Fruit fly (Drosophila melanogaster) whole organism, embryonic: ENCODE measurements around the gene mst.
A peak's percentile ranks its signal among the peaks of the same experiment; 100 is the strongest.

Experiments
- ATbp ChIP-seq: fragments of 200-800 bp; sonication (Bioruptor generic); optimal IDR thresholded peaks from 2 replicates; lab custom pipeline; 2017; ENCODE audit warnings: missing biosample characterization, mild to moderate bottlenecking, missing genetic modification characterization, missing genetic modification reagents
- B-H2 ChIP-seq: fragments of 200-800 bp; sonication (Bioruptor generic); optimal IDR thresholded peaks from 2 replicates; lab custom pipeline; 2018; ENCODE audit warnings: missing biosample characterization, mild to moderate bottlenecking, missing genetic modification characterization
- CG10209 ChIP-seq: fragments of 200-800 bp; sonication (Bioruptor generic); optimal IDR thresholded peaks from 3 replicates; lab custom pipeline; 2017; ENCODE audit warnings: missing biosample characterization, mild to moderate bottlenecking, missing genetic modification characterization, missing genetic modification reagents
- CG10959 ChIP-seq: fragments of 200-800 bp; sonication (Bioruptor generic); IDR thresholded peaks from 2 replicates; pipeline ENCODE4 v1.3.6; 2022; ENCODE audit warnings: missing biosample characterization, missing genetic modification characterization
- CG11695 ChIP-seq: fragments of 200-800 bp; sonication (Bioruptor generic); IDR thresholded peaks from 3 replicates; pipeline ENCODE4 v1.3.6; 2022; ENCODE audit warnings: missing biosample characterization, missing genetic modification characterization
- CG17361 ChIP-seq: fragments of 200-800 bp; sonication (Bioruptor generic); IDR thresholded peaks from 3 replicates; pipeline ENCODE4 v1.3.6; 2022; ENCODE audit warnings: missing biosample characterization, missing genetic modification characterization
- CG2120 ChIP-seq: fragments of 200-800 bp; sonication (Bioruptor generic); optimal IDR thresholded peaks from 3 replicates; lab custom pipeline; 2016; ENCODE audit warnings: missing biosample characterization, missing genetic modification characterization
- CG2875 ChIP-seq: fragments of 200-800 bp; sonication (Bioruptor generic); optimal IDR thresholded peaks from 2 replicates; lab custom pipeline; 2017; ENCODE audit warnings: missing biosample characterization, mild to moderate bottlenecking, missing genetic modification characterization, missing genetic modification reagents
- CG30020 ChIP-seq: fragments of 200-800 bp; optimal IDR thresholded peaks from 2 replicates; lab custom pipeline; 2019; ENCODE audit warnings: missing biosample characterization, mild to moderate bottlenecking, missing genetic modification characterization, moderate library complexity
- CG3065 ChIP-seq: fragments of 200-800 bp; sonication (Bioruptor generic); optimal IDR thresholded peaks from 2 replicates; lab custom pipeline; 2016; ENCODE audit warnings: missing biosample characterization, missing genetic modification characterization
- CG3163 ChIP-seq: fragments of 200-800 bp; sonication (Bioruptor generic); optimal IDR thresholded peaks from 3 replicates; lab custom pipeline; 2016; ENCODE audit warnings: missing biosample characterization, missing genetic modification characterization
- CG34422 ChIP-seq: fragments of 200-800 bp; sonication (Bioruptor generic); IDR thresholded peaks from 3 replicates; pipeline ENCODE4 v1.3.6; 2022; ENCODE audit warnings: missing biosample characterization, missing genetic modification characterization
- CG43689 ChIP-seq: fragments of 200-800 bp; sonication (Bioruptor generic); IDR thresholded peaks from 2 replicates; pipeline ENCODE4 v1.3.6; 2022; ENCODE audit warnings: missing biosample characterization, missing genetic modification characterization
- CG4617 ChIP-seq: fragments of 200-800 bp; sonication (Bioruptor generic); optimal IDR thresholded peaks from 3 replicates; lab custom pipeline; 2016; ENCODE audit warnings: missing biosample characterization, missing genetic modification characterization, borderline replicate concordance
- CG5180 ChIP-seq: fragments of 200-800 bp; sonication (Bioruptor generic); optimal IDR thresholded peaks from 3 replicates; lab custom pipeline; 2017; ENCODE audit warnings: missing biosample characterization, missing genetic modification characterization, mild to moderate bottlenecking, moderate library complexity, missing genetic modification reagents
- CG7357 ChIP-seq: fragments of 200-800 bp; sonication (Bioruptor generic); IDR thresholded peaks from 3 replicates; pipeline ENCODE4 v1.3.6; 2022; ENCODE audit warnings: missing biosample characterization, missing genetic modification characterization
- CG7745 ChIP-seq: fragments of 200-800 bp; sonication (Bioruptor generic); optimal IDR thresholded peaks from 2 replicates; lab custom pipeline; 2018; ENCODE audit warnings: missing biosample characterization, mild to moderate bottlenecking, missing genetic modification characterization, moderate library complexity
- CG7839 ChIP-seq: fragments of 200-800 bp; sonication (Bioruptor generic); optimal IDR thresholded peaks from 3 replicates; lab custom pipeline; 2018; ENCODE audit warnings: missing biosample characterization, mild to moderate bottlenecking, missing genetic modification characterization, moderate library complexity
- CG8089 ChIP-seq: fragments of 200-800 bp; sonication (Bioruptor generic); optimal IDR thresholded peaks from 3 replicates; lab custom pipeline; 2016; ENCODE audit warnings: missing biosample characterization, missing genetic modification characterization
- CG8388 ChIP-seq: fragments of 200-800 bp; sonication (Bioruptor generic); optimal IDR thresholded peaks from 2 replicates; lab custom pipeline; 2019; ENCODE audit warnings: missing biosample characterization, mild to moderate bottlenecking, missing genetic modification characterization, moderate library complexity
- CG9876 ChIP-seq: fragments of 200-800 bp; sonication (Bioruptor generic); optimal IDR thresholded peaks from 2 replicates; lab custom pipeline; 2016; ENCODE audit warnings: missing biosample characterization, missing genetic modification characterization
- CHES-1-like ChIP-seq: fragments of 200-800 bp; sonication (Bioruptor generic); optimal IDR thresholded peaks from 2 replicates; lab custom pipeline; 2016; ENCODE audit warnings: missing biosample characterization, missing genetic modification characterization
- Deaf1 ChIP-seq: fragments of 200-800 bp; optimal IDR thresholded peaks from 3 replicates; lab custom pipeline; 2019; ENCODE audit warnings: missing biosample characterization, mild to moderate bottlenecking, missing genetic modification characterization, moderate library complexity
- Dfd ChIP-seq, 2 experiments: fragments of >200 bp; optimal IDR thresholded peaks; 2 replicates each; lab custom pipeline; 2017; ENCODE audit warnings: missing biosample characterization in 2 of 2, missing genetic modification characterization in 2 of 2
- Eip74EF ChIP-seq, 2 experiments: fragments of 200-800 bp in 1 of 2; fragments of >200 bp in 1 of 2; sonication (Bioruptor generic) in 1 of 2; optimal IDR thresholded peaks; 2 replicates each; lab custom pipeline; 2017 to 2019; ENCODE audit warnings: missing biosample characterization in 2 of 2, missing genetic modification characterization in 2 of 2, mild to moderate bottlenecking in 1 of 2, moderate library complexity in 1 of 2
- Ets65A ChIP-seq: fragments of 200-800 bp; sonication (Bioruptor generic); peaks from one replicate; lab custom pipeline; 2016; ENCODE audit warnings: missing biosample characterization, missing genetic modification characterization
- Mes4 ChIP-seq: fragments of 200-800 bp; sonication (Bioruptor generic); optimal IDR thresholded peaks from 2 replicates; lab custom pipeline; 2016; ENCODE audit warnings: missing biosample characterization, missing genetic modification characterization
- Optix ChIP-seq: fragments of 200-800 bp; sonication (Bioruptor generic); IDR thresholded peaks from 3 replicates; pipeline ENCODE4 v1.3.6; 2022; ENCODE audit warnings: missing biosample characterization, missing genetic modification characterization
- Stat92E ChIP-seq, 3 experiments: fragments of >200 bp in 2 of 3; fragments of 200-800 bp in 1 of 3; sonication (Bioruptor generic) in 1 of 3; optimal IDR thresholded peaks; 2 replicates each; lab custom pipeline; 2017 to 2019; ENCODE audit warnings: missing biosample characterization in 3 of 3, missing genetic modification characterization in 3 of 3, mild to moderate bottlenecking in 1 of 3, moderate library complexity in 1 of 3
- Taf1 ChIP-seq: fragments of 200-800 bp; sonication (Bioruptor generic); IDR thresholded peaks from 2 replicates; pipeline ENCODE4 v1.3.6; 2022; ENCODE audit warnings: missing biosample characterization, missing genetic modification characterization
- ac ChIP-seq: fragments of 200-800 bp; sonication (Bioruptor generic); optimal IDR thresholded peaks from 3 replicates; lab custom pipeline; 2017; ENCODE audit warnings: missing biosample characterization, mild to moderate bottlenecking, missing genetic modification characterization
- br ChIP-seq: fragments of >200 bp; optimal IDR thresholded peaks from 2 replicates; lab custom pipeline; 2017
- caup ChIP-seq: fragments of 200-800 bp; sonication (Bioruptor generic); optimal IDR thresholded peaks from 3 replicates; lab custom pipeline; 2017; ENCODE audit warnings: missing biosample characterization, mild to moderate bottlenecking, missing genetic modification characterization, moderate library complexity; ENCODE audit not compliant: severe bottlenecking
- emc ChIP-seq: fragments of 200-800 bp; sonication (Bioruptor generic); optimal IDR thresholded peaks from 2 replicates; lab custom pipeline; 2016; ENCODE audit warnings: missing biosample characterization, missing genetic modification characterization
- gsb-n ChIP-seq: fragments of 200-800 bp; sonication (Bioruptor generic); optimal IDR thresholded peaks from 3 replicates; lab custom pipeline; 2018; ENCODE audit warnings: missing biosample characterization, mild to moderate bottlenecking, missing genetic modification characterization
- her ChIP-seq: fragments of 200-800 bp; sonication (Bioruptor generic); optimal IDR thresholded peaks from 2 replicates; lab custom pipeline; 2016; ENCODE audit warnings: missing biosample characterization, missing genetic modification characterization
- ind ChIP-seq: fragments of 200-800 bp; sonication (Bioruptor generic); optimal IDR thresholded peaks from 3 replicates; lab custom pipeline; 2016; ENCODE audit warnings: missing biosample characterization, missing genetic modification characterization
- jing ChIP-seq: fragments of 200-800 bp; sonication (Bioruptor generic); optimal IDR thresholded peaks from 2 replicates; lab custom pipeline; 2018; ENCODE audit warnings: missing biosample characterization, mild to moderate bottlenecking, missing genetic modification characterization
- kah ChIP-seq: fragments of 200-800 bp; sonication (Bioruptor generic); optimal IDR thresholded peaks from 2 replicates; lab custom pipeline; 2018; ENCODE audit warnings: missing biosample characterization, mild to moderate bottlenecking, missing genetic modification characterization
- lilli ChIP-seq: fragments of 200-800 bp; sonication (Bioruptor generic); optimal IDR thresholded peaks from 3 replicates; lab custom pipeline; 2016; ENCODE audit warnings: missing biosample characterization, missing genetic modification characterization
- lov ChIP-seq, 2 experiments: fragments of 200-800 bp in 1 of 2; fragments of >200 bp in 1 of 2; sonication (Bioruptor generic) in 1 of 2; IDR thresholded peaks in 1 of 2; optimal IDR thresholded peaks in 1 of 2; 2 replicates in 1 of 2; 3 replicates in 1 of 2; pipeline versions ENCODE4 v1.3.6 to Lab custom; 2017 to 2022; ENCODE audit warnings: missing biosample characterization in 1 of 2, missing genetic modification characterization in 1 of 2
- onecut ChIP-seq: fragments of 200-800 bp; sonication (Bioruptor generic); IDR thresholded peaks from 2 replicates; pipeline ENCODE4 v1.3.6; 2022; ENCODE audit warnings: missing biosample characterization, missing genetic modification characterization
- pnt ChIP-seq: fragments of 200-800 bp; sonication (Bioruptor generic); optimal IDR thresholded peaks from 3 replicates; lab custom pipeline; 2016; ENCODE audit warnings: missing biosample characterization, missing genetic modification characterization
- prd ChIP-seq, 3 experiments: fragments of >200 bp in 2 of 3; fragments of 200-800 bp in 1 of 3; sonication (Bioruptor generic) in 1 of 3; optimal IDR thresholded peaks in 2 of 3; IDR thresholded peaks in 1 of 3; 2 replicates in 2 of 3; 3 replicates in 1 of 3; pipeline versions ENCODE4 v1.3.6 to Lab custom; 2017 to 2022; ENCODE audit warnings: missing biosample characterization in 1 of 3, missing genetic modification characterization in 1 of 3
- pum ChIP-seq: fragments of 200-800 bp; sonication (Bioruptor generic); optimal IDR thresholded peaks from 2 replicates; lab custom pipeline; 2016; ENCODE audit warnings: missing biosample characterization, missing genetic modification characterization
- salm ChIP-seq: fragments of 200-800 bp; sonication (Bioruptor generic); optimal IDR thresholded peaks from 2 replicates; lab custom pipeline; 2018; ENCODE audit warnings: missing biosample characterization, mild to moderate bottlenecking, missing genetic modification characterization
- wdn ChIP-seq: fragments of 200-800 bp; sonication (Bioruptor generic); IDR thresholded peaks from 2 replicates; pipeline ENCODE4 v1.3.6; 2022; ENCODE audit warnings: missing biosample characterization, missing genetic modification characterization
- zen ChIP-seq: fragments of 200-800 bp; sonication (Bioruptor generic); optimal IDR thresholded peaks from 3 replicates; lab custom pipeline; 2018; ENCODE audit warnings: missing biosample characterization, mild to moderate bottlenecking, missing genetic modification characterization, moderate library complexity

Gene mst

DNA sequence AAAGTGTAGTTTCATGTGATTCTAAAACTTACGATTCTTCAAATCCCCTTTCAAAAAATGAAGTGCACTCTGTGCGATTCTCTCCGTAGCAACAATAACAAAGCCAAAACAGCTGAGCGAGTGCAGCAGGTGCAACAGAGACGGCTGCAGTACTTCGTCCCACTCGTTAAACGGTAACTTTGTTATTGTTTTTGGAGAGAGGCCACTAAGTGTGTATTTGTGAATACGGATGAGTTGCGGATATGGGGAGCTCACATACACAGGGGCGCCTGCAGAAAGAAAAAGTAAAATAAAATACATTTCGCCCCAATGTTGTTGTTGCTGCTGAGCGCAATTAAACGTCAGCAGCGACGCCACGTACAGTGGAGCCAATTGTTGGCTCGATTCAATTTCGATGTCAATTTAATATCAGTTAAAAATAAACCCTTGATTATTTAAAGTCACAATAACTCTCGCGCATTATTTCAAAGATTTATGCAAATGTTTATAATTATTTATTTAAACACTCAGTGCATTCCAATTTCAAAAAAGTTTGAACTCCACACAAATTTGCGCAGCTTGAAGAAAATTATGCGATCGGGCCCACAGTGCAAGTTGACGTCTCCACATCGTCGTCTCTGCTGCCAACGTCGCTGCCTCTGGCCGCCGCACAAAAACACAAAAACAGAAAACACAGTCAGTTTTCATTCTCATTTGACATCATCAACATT is 21.3 kb upstream of the mst start (continued):
- TF ChIP-seq CG8089 (peak; percentile 92), CG7357 (peak; percentile 91), B-H2 (GFP tag; lab: Kevin White, UChicago) (peak; percentile 98), CG2120 (peak; percentile 99), CHES-1-like (peak; percentile 93), CG4617 (GFP tag; lab: Kevin White, UChicago) (peak; percentile 95), CG5180 (GFP tag; lab: Kevin White, UChicago) (peak; percentile 92), onecut (GFP tag; lab: Robert Waterston, UW) (peak; percentile 92), pum (GFP tag; lab: Kevin White, UChicago) (peak; percentile 92), caup (GFP tag; lab: Kevin White, UChicago) (peak; percentile 98), emc (GFP tag; lab: Kevin White, UChicago) (peak; percentile 93), CG11695 (GFP tag; lab: Robert Waterston, UW) (peak; percentile 98), Mes4 (GFP tag; lab: Kevin White, UChicago) (peak; percentile 93), CG10959 (GFP tag; lab: Robert Waterston, UW) (peak; percentile 86), wdn (GFP tag; lab: Robert Waterston, UW) (peak; percentile 94), Eip74EF (GFP tag; optimal IDR thresholded peaks at IDR 0.05; lab: Kevin White, UChicago) (peak in 1 of 2 experiments; percentile 97), CG8388 (GFP tag; lab: Kevin White, UChicago) (peak; percentile 96), CG43689 (GFP tag; lab: Robert Waterston, UW) (peak; percentile 93), br (no peak), Ets65A (GFP tag; lab: Kevin White, UChicago) (peak; percentile 99), CG9876 (peak; percentile 88), ind (GFP tag; lab: Kevin White, UChicago) (peak; percentile 97), CG17361 (GFP tag; lab: Robert Waterston, UW) (peak; percentile 97), gsb-n (peak; percentile 96), CG2875 (GFP tag; lab: Kevin White, UChicago) (peak; percentile 96), lov (optimal IDR thresholded peaks at IDR 0.05; lab: Kevin White, UChicago) (no peak), lov (GFP tag; IDR thresholded peaks at IDR 0.05; lab: Robert Waterston, UW) (peak; percentile 82), Optix (GFP tag; lab: Robert Waterston, UW) (peak; percentile 95), Taf1 (GFP tag; lab: Robert Waterston, UW) (peak; percentile 94), CG10209 (GFP tag; lab: Kevin White, UChicago) (peak; percentile 98), prd (optimal IDR thresholded peaks at IDR 0.05; lab: Kevin White, UChicago) (no peak), prd (GFP tag; IDR thresholded peaks at IDR 0.05; lab: Robert Waterston, UW) (peak; percentile 96), zen (tag; lab: Kevin White, UChicago) (peak; percentile 90), kah (peak; percentile 95), lilli (GFP tag; lab: Kevin White, UChicago) (peak; percentile 98), Dfd (GFP tag; optimal IDR thresholded peaks at IDR 0.05; lab: Kevin White, UChicago) (no peak), CG7839 (tag; lab: Kevin White, UChicago) (peak; percentile 99), CG30020 (peak; percentile 81), her (GFP tag; lab: Kevin White, UChicago) (peak; percentile 91), jing (peak; percentile 95), ATbp (GFP tag; lab: Kevin White, UChicago) (peak; percentile 98), ac (GFP tag; lab: Kevin White, UChicago) (peak; percentile 91), CG3163 (GFP tag; lab: Kevin White, UChicago) (peak; percentile 80), CG7745 (peak; percentile 5), Deaf1 (tag; lab: Kevin White, UChicago) (peak; percentile 86), pnt (peak; percentile 94), CG3065 (GFP tag; lab: Kevin White, UChicago) (peak; percentile 87), Stat92E (GFP tag; optimal IDR thresholded peaks at IDR 0.05; lab: Kevin White, UChicago) (peak in 1 of 3 experiments; percentile 78), salm (tag; lab: Kevin White, UChicago) (peak; percentile 97), CG34422 (GFP tag; lab: Robert Waterston, UW) (peak; percentile 97)
